Worm (Caenorhabditis elegans) whole organism, young adult: ENCODE measurements around the gene vang-1.

ENCODE experiments used
- B0035.1 ChIP-seq: sonication (generic microtip); optimal IDR thresholded peaks from 2 replicates; lab custom pipeline; 2016; ENCODE audit warnings: missing genetic modification characterization, mild to moderate bottlenecking, missing compliant biosample characterization, missing genotype, missing genetic modification reagents
- B0336.3 ChIP-seq: fragments of 200-800 bp; sonication (Bioruptor generic); IDR thresholded peaks from 2 replicates; pipeline ENCODE4 v1.3.6; 2022; ENCODE audit warnings: missing genetic modification characterization, missing compliant biosample characterization
- F52B5.7 ChIP-seq: sonication (generic microtip); optimal IDR thresholded peaks from 2 replicates; lab custom pipeline; 2016; ENCODE audit warnings: mild to moderate bottlenecking, missing genetic modification characterization, missing compliant biosample characterization
- K11D2.4 ChIP-seq: fragments of 200-800 bp; sonication (Bioruptor generic); IDR thresholded peaks from 2 replicates; pipeline ENCODE4 v1.3.6; 2022; ENCODE audit warnings: missing genetic modification reagents, missing genetic modification characterization, missing compliant biosample characterization
- Y56A3A.18 ChIP-seq: fragments of 200-800 bp; sonication (Bioruptor generic); IDR thresholded peaks from 2 replicates; pipeline ENCODE4 v1.3.6; 2022; ENCODE audit warnings: missing genetic modification reagents, missing genetic modification characterization, missing compliant biosample characterization
- Y67H2A.10 ChIP-seq: fragments of 200-800 bp; sonication (Bioruptor generic); conservative IDR thresholded peaks from 2 replicates; pipeline ENCODE4 v1.3.6; 2022; ENCODE audit warnings: missing genetic modification reagents, missing genetic modification characterization, missing compliant biosample characterization
- ama-1 ChIP-seq, 3 experiments: fragments of 150-350 bp in 1 of 3; sonication (generic microtip) in 2 of 3; optimal IDR thresholded peaks; 2 replicates each; lab custom pipeline; 2014 to 2018; ENCODE audit warnings: missing biosample characterization in 2 of 3, missing genetic modification characterization in 2 of 3, missing genetic modification reagents in 2 of 3
- aptf-2 ChIP-seq: fragments of 200-800 bp; sonication (Bioruptor generic); conservative IDR thresholded peaks from 2 replicates; pipeline ENCODE4 v1.3.6; 2022; ENCODE audit warnings: missing genetic modification reagents, missing genetic modification characterization, missing compliant biosample characterization
- ceh-58 ChIP-seq: fragments of 200-800 bp; sonication (Bioruptor generic); IDR thresholded peaks from 2 replicates; pipeline ENCODE4 v1.3.6; 2022; ENCODE audit warnings: missing genetic modification characterization, missing compliant biosample characterization
- die-1 ChIP-seq: sonication (generic microtip); optimal IDR thresholded peaks from 2 replicates; lab custom pipeline; 2016; ENCODE audit warnings: missing genotype, mild to moderate bottlenecking, missing genetic modification characterization, missing compliant biosample characterization
- dpff-1 ChIP-seq: sonication (generic microtip); optimal IDR thresholded peaks from 2 replicates; lab custom pipeline; 2017; ENCODE audit warnings: mild to moderate bottlenecking, missing genetic modification characterization, missing compliant biosample characterization
- egl-44 ChIP-seq: fragments of 200-800 bp; sonication (Bioruptor generic); IDR thresholded peaks from 2 replicates; pipeline ENCODE4 v1.3.6; 2022; ENCODE audit warnings: missing genetic modification reagents, missing genetic modification characterization, missing compliant biosample characterization
- ekl-4 ChIP-seq: fragments of 200-800 bp; sonication (Bioruptor generic); IDR thresholded peaks from 2 replicates; pipeline ENCODE4 v1.3.6; 2022; ENCODE audit warnings: missing genetic modification reagents, missing genetic modification characterization, missing compliant biosample characterization
- hmg-1.2 ChIP-seq: fragments of 200-800 bp; sonication (Bioruptor generic); IDR thresholded peaks from 2 replicates; pipeline ENCODE4 v1.3.6; 2022; ENCODE audit warnings: missing genetic modification reagents, missing genetic modification characterization, missing compliant biosample characterization
- let-526 ChIP-seq: fragments of 200-800 bp; sonication (Bioruptor generic); IDR thresholded peaks from 2 replicates; pipeline ENCODE4 v1.3.6; 2022; ENCODE audit warnings: missing genetic modification reagents, missing genetic modification characterization, missing compliant biosample characterization
- lin-26 ChIP-seq: fragments of 200-800 bp; sonication (Bioruptor generic); IDR thresholded peaks from 2 replicates; pipeline ENCODE4 v1.3.6; 2022; ENCODE audit warnings: missing genetic modification reagents, missing genetic modification characterization, missing compliant biosample characterization
- lin-40 ChIP-seq: sonication (generic microtip); optimal IDR thresholded peaks from 2 replicates; lab custom pipeline; 2016; ENCODE audit warnings: missing genetic modification characterization, mild to moderate bottlenecking, missing compliant biosample characterization, missing genotype, missing genetic modification reagents
- mel-28 ChIP-seq: sonication (generic microtip); optimal IDR thresholded peaks from 2 replicates; lab custom pipeline; 2016; ENCODE audit warnings: borderline replicate concordance, mild to moderate bottlenecking, missing genetic modification characterization, missing compliant biosample characterization
- mxl-1 ChIP-seq: sonication (generic microtip); optimal IDR thresholded peaks from 2 replicates; lab custom pipeline; 2016; ENCODE audit warnings: missing genetic modification characterization, missing compliant biosample characterization
- nfya-2 ChIP-seq: fragments of 200-800 bp; sonication (Bioruptor generic); IDR thresholded peaks from 2 replicates; pipeline ENCODE4 v1.3.6; 2022; ENCODE audit warnings: missing genetic modification reagents, missing genetic modification characterization, missing compliant biosample characterization
- nhr-27 ChIP-seq: fragments of 200-800 bp; sonication (Bioruptor generic); optimal IDR thresholded peaks from 2 replicates; lab custom pipeline; 2018; ENCODE audit warnings: mild to moderate bottlenecking, missing genetic modification characterization, moderate library complexity, missing compliant biosample characterization
- nhr-90 ChIP-seq: sonication (generic microtip); optimal IDR thresholded peaks from 2 replicates; lab custom pipeline; 2016; ENCODE audit warnings: missing genotype, mild to moderate bottlenecking, missing genetic modification characterization, missing compliant biosample characterization
- pbrm-1 ChIP-seq: fragments of 200-800 bp; sonication (Bioruptor generic); IDR thresholded peaks from 2 replicates; pipeline ENCODE4 v1.3.6; 2022; ENCODE audit warnings: missing genetic modification reagents, missing genetic modification characterization, missing compliant biosample characterization
- repo-1 ChIP-seq: sonication (generic microtip); optimal IDR thresholded peaks from 2 replicates; lab custom pipeline; 2017; ENCODE audit warnings: mild to moderate bottlenecking, missing genetic modification characterization, missing compliant biosample characterization
- sdz-38 ChIP-seq: sonication (generic microtip); optimal IDR thresholded peaks from 2 replicates; lab custom pipeline; 2016; ENCODE audit warnings: missing genotype, missing genetic modification characterization, missing compliant biosample characterization
- snpc-1.1 ChIP-seq: sonication (generic microtip); optimal IDR thresholded peaks from 2 replicates; lab custom pipeline; 2017; ENCODE audit warnings: missing genetic modification characterization, mild to moderate bottlenecking, missing compliant biosample characterization, antibody characterized with exemption, moderate library complexity, missing genotype, missing genetic modification reagents; ENCODE audit not compliant: insufficient read depth
- snpc-1.3 ChIP-seq: sonication (generic microtip); optimal IDR thresholded peaks from 2 replicates; lab custom pipeline; 2017; ENCODE audit warnings: missing genetic modification characterization, mild to moderate bottlenecking, missing compliant biosample characterization, antibody characterized with exemption, moderate library complexity, missing genotype, missing genetic modification reagents; ENCODE audit not compliant: insufficient read depth
- snpc-4 ChIP-seq, 5 experiments: fragments of 150-350 bp in 1 of 5; sonication (generic microtip) in 4 of 5; optimal IDR thresholded peaks; 2 replicates each; lab custom pipeline; 2014 to 2018; ENCODE audit warnings: missing genetic modification characterization in 5 of 5, missing biosample characterization in 3 of 5, antibody characterized with exemption in 2 of 5, mild to moderate bottlenecking in 2 of 5, missing compliant biosample characterization in 2 of 5, missing genotype in 2 of 5, moderate library complexity in 2 of 5, missing genetic modification reagents in 1 of 5
- somi-1 ChIP-seq: fragments of 200-800 bp; sonication (Bioruptor generic); optimal IDR thresholded peaks from 2 replicates; lab custom pipeline; 2018; ENCODE audit warnings: mild to moderate bottlenecking, missing genetic modification characterization, missing compliant biosample characterization
- tbp1 ChIP-seq: fragments of 200-800 bp; sonication (Bioruptor generic); optimal IDR thresholded peaks from 2 replicates; lab custom pipeline; 2018; ENCODE audit warnings: mild to moderate bottlenecking, missing genetic modification characterization, missing compliant biosample characterization
- tbx-9 ChIP-seq: sonication (generic microtip); optimal IDR thresholded peaks from 2 replicates; lab custom pipeline; 2016; ENCODE audit warnings: borderline replicate concordance, missing genetic modification characterization, inconsistent platforms, missing compliant biosample characterization
- tlf-1 ChIP-seq: fragments of 200-800 bp; sonication (Bioruptor generic); optimal IDR thresholded peaks from 2 replicates; lab custom pipeline; 2018; ENCODE audit warnings: mild to moderate bottlenecking, missing genetic modification characterization, missing compliant biosample characterization
- unc-62 ChIP-seq: fragments of 150-350 bp; optimal IDR thresholded peaks from 2 replicates; lab custom pipeline; 2014; ENCODE audit warnings: missing biosample characterization, missing genetic modification reagents, missing genetic modification characterization
- xnd-1 ChIP-seq: sonication (generic microtip); optimal IDR thresholded peaks from 2 replicates; lab custom pipeline; 2016; ENCODE audit warnings: missing genotype, missing genetic modification reagents, missing genetic modification characterization, missing compliant biosample characterization
- zim-3 ChIP-seq: sonication (generic microtip); optimal IDR thresholded peaks from 2 replicates; lab custom pipeline; 2017; ENCODE audit warnings: mild to moderate bottlenecking, missing genetic modification characterization, moderate library complexity, missing compliant biosample characterization
- ztf-25 ChIP-seq: fragments of 200-800 bp; sonication (Bioruptor generic); IDR thresholded peaks from 2 replicates; pipeline ENCODE4 v1.3.6; 2022; ENCODE audit warnings: missing genetic modification reagents, missing genetic modification characterization, missing compliant biosample characterization
- ztf-26 ChIP-seq: sonication (generic microtip); optimal IDR thresholded peaks from 2 replicates; lab custom pipeline; 2017; ENCODE audit warnings: missing genetic modification characterization, missing compliant biosample characterization
- ztf-28 ChIP-seq: fragments of 200-800 bp; sonication (Bioruptor generic); IDR thresholded peaks from 2 replicates; pipeline ENCODE4 v1.3.6; 2022; ENCODE audit warnings: missing genetic modification reagents, missing genetic modification characterization, missing compliant biosample characterization
- ztf-6 ChIP-seq: fragments of 200-800 bp; sonication (Bioruptor generic); IDR thresholded peaks from 2 replicates; pipeline ENCODE4 v1.3.6; 2022; ENCODE audit warnings: missing genetic modification reagents, missing genetic modification characterization, missing compliant biosample characterization

Gene vang-1

ce11 chrX:2891141-2891739 lies 5.6 kb downstream of the vang-1 start, which contains the start of gene B0410.3:
Gene B0410.3 (minus strand): TSS chrX:2891491.
- TF ChIP-seq ztf-6, result no peak
- no peak for TF ChIP-seq Y67H2A.10 (GFP tag; lab: Robert Waterston, UW)
- TF ChIP-seq ztf-28, result no peak
- no peak for TF ChIP-seq egl-44 (GFP tag; lab: Robert Waterston, UW)
- TF ChIP-seq Y56A3A.18, result no peak
- peak; percentile 28 for TF ChIP-seq lin-40
- TF ChIP-seq F52B5.7 (tag; lab: Kevin White, UChicago), result no peak
- TF ChIP-seq ztf-26 (tag; lab: Kevin White, UChicago), result peak; percentile 46
- TF ChIP-seq let-526, result no peak
- TF ChIP-seq ztf-25 (GFP tag; lab: Robert Waterston, UW), result no peak
- no peak for TF ChIP-seq sdz-38 (tag; lab: Kevin White, UChicago)
- no peak for TF ChIP-seq tbx-9 (tag; lab: Kevin White, UChicago)
- peak; percentile 61 for TF ChIP-seq somi-1 (GFP tag; lab: Kevin White, UChicago)
- no peak for TF ChIP-seq pbrm-1 (GFP tag; lab: Robert Waterston, UW)
- no peak for TF ChIP-seq tbp1 (GFP tag; lab: Kevin White, UChicago)
- TF ChIP-seq hmg-1.2 (GFP tag; lab: Robert Waterston, UW), result 0 out of 2 replicates have a peak, but pooled peaks have one; percentile 10
- no peak for TF ChIP-seq B0336.3 (GFP tag; lab: Robert Waterston, UW)
- TF ChIP-seq nfya-2, result no peak
- peak; percentile 65 for TF ChIP-seq lin-26 (GFP tag; lab: Robert Waterston, UW)
- TF ChIP-seq B0035.1 (tag; lab: Kevin White, UChicago), result no peak
- peak; percentile 16 for TF ChIP-seq die-1 (tag; lab: Kevin White, UChicago)
- no peak for TF ChIP-seq xnd-1 (tag; lab: Kevin White, UChicago)
- no peak for TF ChIP-seq ceh-58
- peak; percentile 80 for TF ChIP-seq ama-1 (optimal IDR thresholded peaks at IDR 0.05; lab: Kevin White, UChicago)
- TF ChIP-seq ama-1 (GFP tag; optimal IDR thresholded peaks at IDR 0.05; lab: Kevin White, UChicago), result no peak

ce11 chrX:2891879-2892278 lies 6.2 kb downstream of the vang-1 start:
- TF ChIP-seq K11D2.4 (GFP tag; lab: Robert Waterston, UW) (no peak), snpc-4 (GFP tag; optimal IDR thresholded peaks at IDR 0.05; lab: Kevin White, UChicago) (peak; percentile 62), snpc-4 (tag; optimal IDR thresholded peaks at IDR 0.05; lab: Kevin White, UChicago) (peak in 3 of 4 experiments; percentile 41 to 89 (median 88)), snpc-1.1 (peak; percentile 48)

ce11 chrX:2893026-2893662 lies 7.5 kb downstream of the vang-1 start:
- TF ChIP-seq pbrm-1 (GFP tag; lab: Robert Waterston, UW), result no peak
- no peak for TF ChIP-seq nhr-90 (tag; lab: Kevin White, UChicago)
- no peak for TF ChIP-seq snpc-1.3 (tag; lab: Kevin White, UChicago)
- no peak for TF ChIP-seq F52B5.7 (tag; lab: Kevin White, UChicago)
- no peak for TF ChIP-seq tlf-1
- no peak for TF ChIP-seq ekl-4 (GFP tag; lab: Robert Waterston, UW)
- TF ChIP-seq snpc-1.1, result no peak
- no peak for TF ChIP-seq unc-62 (GFP tag; lab: Kevin White, UChicago)
- no peak for TF ChIP-seq repo-1 (tag; lab: Kevin White, UChicago)
- no peak for TF ChIP-seq aptf-2 (GFP tag; lab: Robert Waterston, UW)
- no peak for TF ChIP-seq mxl-1
- no peak for TF ChIP-seq mel-28 (tag; lab: Kevin White, UChicago)
- TF ChIP-seq zim-3 (tag; lab: Kevin White, UChicago), result no peak
- TF ChIP-seq ztf-26 (tag; lab: Kevin White, UChicago), result peak; percentile 72
- TF ChIP-seq nhr-27 (tag; lab: Kevin White, UChicago), result no peak
- TF ChIP-seq die-1 (tag; lab: Kevin White, UChicago), result peak; percentile 44
- peak; percentile 56 for TF ChIP-seq lin-40
- TF ChIP-seq dpff-1 (tag; lab: Kevin White, UChicago), result no peak
